Worm (Caenorhabditis elegans): ENCODE data around the gene ifa-4.

DNA sequence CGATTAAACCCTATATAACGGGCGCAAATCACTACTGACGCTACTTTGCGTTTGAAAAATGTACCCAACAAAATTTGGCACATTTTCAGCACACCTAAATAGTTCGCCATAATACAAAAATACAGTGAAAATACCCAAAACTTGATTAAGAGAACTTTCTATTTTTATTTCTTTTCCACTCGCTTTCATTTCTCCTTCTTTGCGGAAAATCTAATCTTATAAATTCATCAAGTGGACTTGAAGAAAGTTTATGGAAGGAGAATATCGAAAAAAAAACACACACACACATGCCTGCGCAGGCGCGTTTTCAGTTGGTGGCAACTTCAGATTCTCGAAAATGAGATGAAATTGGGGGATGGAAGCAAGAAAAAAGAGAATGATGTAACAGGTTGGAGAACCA, 40.5 kb downstream of the ifa-4 start:
- no peak for TF ChIP-seq fkh-10 (GFP tag; optimal IDR thresholded peaks at IDR 0.05)
- no peak for TF ChIP-seq pha-4 (tag; optimal IDR thresholded peaks at IDR 0.05)
- TF ChIP-seq hlh-13 (GFP tag; optimal IDR thresholded peaks at IDR 0.05), result no peak
- TF ChIP-seq hlh-30 (tag; optimal IDR thresholded peaks at IDR 0.05; ENCODE audit: insufficient read depth), result no peak
- no peak for TF ChIP-seq tbx-2 (tag; optimal IDR thresholded peaks at IDR 0.05)
- no peak for TF ChIP-seq rnt-1 (tag; optimal IDR thresholded peaks at IDR 0.05)
- no peak for TF ChIP-seq pqm-1 (tag; optimal IDR thresholded peaks at IDR 0.05)
- TF ChIP-seq unc-86 (tag; optimal IDR thresholded peaks at IDR 0.05), result no peak
- no peak for TF ChIP-seq fkh-6 (tag; optimal IDR thresholded peaks at IDR 0.05)
- TF ChIP-seq pag-3 (tag; optimal IDR thresholded peaks at IDR 0.05; ENCODE audit: borderline replicate concordance), result no peak
- TF ChIP-seq eyg-1 (tag; optimal IDR thresholded peaks at IDR 0.05), result no peak
- no peak for TF ChIP-seq lin-11 (tag; optimal IDR thresholded peaks at IDR 0.05)
- no peak for TF ChIP-seq ref-2 (tag; optimal IDR thresholded peaks at IDR 0.05)
